Fruit fly (Drosophila melanogaster) whole organism, embryonic: ENCODE data around the gene sky.
A peak's percentile ranks its signal among the peaks of the same experiment; 100 is the strongest.

ENCODE experiments used
- Abd-B ChIP-seq: fragments of 200-800 bp; sonication (Bioruptor generic); optimal IDR thresholded peaks from 2 replicates; lab custom pipeline; 2018; ENCODE audit warnings: missing biosample characterization, mild to moderate bottlenecking, missing genetic modification characterization, moderate library complexity
- Ada2b ChIP-seq: fragments of 200-800 bp; sonication (Bioruptor generic); IDR thresholded peaks from 2 replicates; pipeline ENCODE4 v1.3.6; 2022; ENCODE audit warnings: missing biosample characterization, missing genetic modification characterization
- Atf-2 ChIP-seq: fragments of 200-800 bp; sonication (Bioruptor generic); optimal IDR thresholded peaks from 2 replicates; lab custom pipeline; 2016; ENCODE audit warnings: missing biosample characterization, missing genetic modification characterization
- BtbVII ChIP-seq: fragments of 200-800 bp; sonication (Bioruptor generic); optimal IDR thresholded peaks from 3 replicates; lab custom pipeline; 2017; ENCODE audit warnings: missing biosample characterization, mild to moderate bottlenecking, missing genetic modification characterization
- CG10366 ChIP-seq: fragments of 200-800 bp; sonication (Bioruptor generic); IDR thresholded peaks from 2 replicates; pipeline ENCODE4 v1.3.6; 2022; ENCODE audit warnings: missing biosample characterization, missing genetic modification characterization
- CG11560 ChIP-seq: fragments of 200-800 bp; sonication (Bioruptor generic); IDR thresholded peaks from 3 replicates; pipeline ENCODE4 v1.3.6; 2022; ENCODE audit warnings: missing biosample characterization, missing genetic modification characterization
- CG14050 ChIP-seq: fragments of 200-800 bp; sonication (Bioruptor generic); IDR thresholded peaks from 3 replicates; pipeline ENCODE4 v1.3.6; 2022; ENCODE audit warnings: missing biosample characterization, missing genetic modification characterization
- CG14965 ChIP-seq: fragments of 200-800 bp; sonication (Bioruptor generic); optimal IDR thresholded peaks from 2 replicates; lab custom pipeline; 2016; ENCODE audit warnings: missing biosample characterization, missing genetic modification characterization, borderline replicate concordance
- CG15269 ChIP-seq: fragments of 200-800 bp; sonication (Bioruptor generic); optimal IDR thresholded peaks from 2 replicates; lab custom pipeline; 2018; ENCODE audit warnings: missing biosample characterization, mild to moderate bottlenecking, missing genetic modification characterization, moderate library complexity
- CG17186 ChIP-seq: fragments of 200-800 bp; sonication (Bioruptor generic); optimal IDR thresholded peaks from 3 replicates; lab custom pipeline; 2017; ENCODE audit warnings: missing biosample characterization, missing genetic modification reagents, missing genetic modification characterization
- CG17612 ChIP-seq: fragments of 200-800 bp; sonication (Bioruptor generic); IDR thresholded peaks from 2 replicates; pipeline ENCODE4 v1.3.6; 2022; ENCODE audit warnings: missing biosample characterization, missing genetic modification characterization
- CG32532 ChIP-seq: fragments of 200-800 bp; sonication (Bioruptor generic); IDR thresholded peaks from 2 replicates; pipeline ENCODE4 v1.3.6; 2022; ENCODE audit warnings: missing biosample characterization, missing genetic modification characterization
- CG32767 ChIP-seq: fragments of 200-800 bp; sonication (Bioruptor generic); IDR thresholded peaks from 2 replicates; pipeline ENCODE4 v1.3.6; 2022; ENCODE audit warnings: missing biosample characterization, missing genetic modification characterization
- CG3281 ChIP-seq: fragments of 200-800 bp; sonication (Bioruptor generic); optimal IDR thresholded peaks from 3 replicates; lab custom pipeline; 2017; ENCODE audit warnings: missing biosample characterization, mild to moderate bottlenecking, missing genetic modification characterization
- CG33557 ChIP-seq: fragments of 200-800 bp; sonication (Bioruptor generic); optimal IDR thresholded peaks from 2 replicates; lab custom pipeline; 2019; ENCODE audit warnings: missing biosample characterization, mild to moderate bottlenecking, missing genetic modification characterization, moderate library complexity
- CG34224 ChIP-seq: fragments of 200-800 bp; sonication (Bioruptor generic); IDR thresholded peaks from 3 replicates; pipeline ENCODE4 v1.3.6; 2022; ENCODE audit warnings: missing biosample characterization, missing genetic modification characterization; ENCODE audit not compliant: partially characterized antibody
- CG34376 ChIP-seq: fragments of 200-800 bp; sonication (Bioruptor generic); optimal IDR thresholded peaks from 2 replicates; lab custom pipeline; 2018; ENCODE audit warnings: missing biosample characterization, mild to moderate bottlenecking, missing genetic modification characterization
- CG34422 ChIP-seq: fragments of 200-800 bp; sonication (Bioruptor generic); IDR thresholded peaks from 3 replicates; pipeline ENCODE4 v1.3.6; 2022; ENCODE audit warnings: missing biosample characterization, missing genetic modification characterization
- CG4424 ChIP-seq: fragments of 200-800 bp; sonication (Bioruptor generic); optimal IDR thresholded peaks from 3 replicates; lab custom pipeline; 2016; ENCODE audit warnings: missing biosample characterization, missing genetic modification characterization
- CG5245 ChIP-seq: fragments of 200-800 bp; sonication (Bioruptor generic); optimal IDR thresholded peaks from 3 replicates; lab custom pipeline; 2016; ENCODE audit warnings: missing biosample characterization, missing genetic modification characterization
- CG6854 ChIP-seq: fragments of 200-800 bp; sonication (Bioruptor generic); optimal IDR thresholded peaks from 3 replicates; lab custom pipeline; 2017; ENCODE audit warnings: missing biosample characterization, mild to moderate bottlenecking, missing genetic modification characterization
- Chrac-16 ChIP-seq: fragments of 200-800 bp; sonication (Bioruptor generic); optimal IDR thresholded peaks from 3 replicates; lab custom pipeline; 2016; ENCODE audit warnings: missing biosample characterization, missing genetic modification characterization
- D19A ChIP-seq: fragments of 200-800 bp; optimal IDR thresholded peaks from 3 replicates; lab custom pipeline; 2019; ENCODE audit warnings: missing biosample characterization, mild to moderate bottlenecking, missing genetic modification characterization, moderate library complexity
- Fer2 ChIP-seq: fragments of 200-800 bp; sonication (Bioruptor generic); optimal IDR thresholded peaks from 2 replicates; lab custom pipeline; 2018; ENCODE audit warnings: missing biosample characterization, mild to moderate bottlenecking, missing genetic modification characterization, moderate library complexity
- Fer3 ChIP-seq: fragments of 200-800 bp; sonication (Bioruptor generic); optimal IDR thresholded peaks from 2 replicates; lab custom pipeline; 2018; ENCODE audit warnings: missing biosample characterization, mild to moderate bottlenecking, missing genetic modification characterization, moderate library complexity
- Gug ChIP-seq: fragments of 200-800 bp; sonication (Bioruptor generic); IDR thresholded peaks from 4 replicates; pipeline ENCODE4 v1.3.6; 2022; ENCODE audit warnings: missing biosample characterization, missing genetic modification characterization
- H2.0 ChIP-seq: fragments of 200-800 bp; sonication (Bioruptor generic); IDR thresholded peaks from 2 replicates; pipeline ENCODE4 v1.3.6; 2022; ENCODE audit warnings: missing biosample characterization, missing genetic modification characterization
- HLH4C ChIP-seq: fragments of 200-800 bp; sonication (Bioruptor generic); IDR thresholded peaks from 3 replicates; pipeline ENCODE4 v1.3.6; 2022; ENCODE audit warnings: missing biosample characterization, missing genetic modification characterization; ENCODE audit not compliant: partially characterized antibody
- HLHmδ ChIP-seq: fragments of 200-800 bp; sonication (Bioruptor generic); optimal IDR thresholded peaks from 2 replicates; lab custom pipeline; 2018; ENCODE audit warnings: missing biosample characterization, mild to moderate bottlenecking, missing genetic modification characterization, moderate library complexity
- Oaz ChIP-seq: fragments of 200-800 bp; sonication (Bioruptor generic); IDR thresholded peaks from 2 replicates; pipeline ENCODE4 v1.3.6; 2022; ENCODE audit warnings: missing biosample characterization, missing genetic modification characterization
- Oli ChIP-seq: fragments of 200-800 bp; sonication (Bioruptor generic); optimal IDR thresholded peaks from 2 replicates; lab custom pipeline; 2018; ENCODE audit warnings: missing biosample characterization, mild to moderate bottlenecking, missing genetic modification characterization, moderate library complexity
- PHDP ChIP-seq: fragments of 200-800 bp; sonication (Bioruptor generic); optimal IDR thresholded peaks from 3 replicates; lab custom pipeline; 2018; ENCODE audit warnings: missing biosample characterization, mild to moderate bottlenecking, missing genetic modification characterization, moderate library complexity
- Pdp1 ChIP-seq, 2 experiments: fragments of 200-800 bp; sonication (Bioruptor generic); optimal IDR thresholded peaks; 3 replicates each; lab custom pipeline; 2016; ENCODE audit warnings: missing biosample characterization in 2 of 2, missing genetic modification characterization in 2 of 2, mild to moderate bottlenecking in 1 of 2, moderate library complexity in 1 of 2
- ac ChIP-seq: fragments of 200-800 bp; sonication (Bioruptor generic); optimal IDR thresholded peaks from 3 replicates; lab custom pipeline; 2017; ENCODE audit warnings: missing biosample characterization, mild to moderate bottlenecking, missing genetic modification characterization
- bbx ChIP-seq: fragments of 200-800 bp; sonication (Bioruptor generic); IDR thresholded peaks from 2 replicates; pipeline ENCODE4 v1.3.6; 2022; ENCODE audit warnings: missing biosample characterization, missing genetic modification characterization; ENCODE audit not compliant: partially characterized antibody
- crp ChIP-seq, 2 experiments: fragments of 200-800 bp; sonication (Bioruptor generic); optimal IDR thresholded peaks; 2 replicates in 1 of 2; 3 replicates in 1 of 2; lab custom pipeline; 2017; ENCODE audit warnings: missing biosample characterization in 2 of 2, missing genetic modification characterization in 2 of 2, mild to moderate bottlenecking in 1 of 2, moderate library complexity in 1 of 2
- hb ChIP-seq: fragments of 200-800 bp; sonication (Bioruptor generic); IDR thresholded peaks from 3 replicates; pipeline ENCODE4 v1.3.6; 2022; ENCODE audit warnings: missing biosample characterization, missing genetic modification characterization; ENCODE audit not compliant: partially characterized antibody
- pb ChIP-seq: fragments of 200-800 bp; sonication (Bioruptor generic); optimal IDR thresholded peaks from 3 replicates; lab custom pipeline; 2016; ENCODE audit warnings: missing biosample characterization, missing genetic modification characterization
- pita ChIP-seq: fragments of 200-800 bp; sonication (Bioruptor generic); optimal IDR thresholded peaks from 2 replicates; lab custom pipeline; 2017; ENCODE audit warnings: missing biosample characterization, mild to moderate bottlenecking, missing genetic modification characterization
- prd ChIP-seq, 3 experiments: fragments of >200 bp in 2 of 3; fragments of 200-800 bp in 1 of 3; sonication (Bioruptor generic) in 1 of 3; optimal IDR thresholded peaks in 2 of 3; IDR thresholded peaks in 1 of 3; 2 replicates in 2 of 3; 3 replicates in 1 of 3; pipeline versions ENCODE4 v1.3.6 to Lab custom; 2017 to 2022; ENCODE audit warnings: missing biosample characterization in 1 of 3, missing genetic modification characterization in 1 of 3
- sima ChIP-seq: fragments of 200-800 bp; sonication (Bioruptor generic); optimal IDR thresholded peaks from 2 replicates; lab custom pipeline; 2016; ENCODE audit warnings: missing biosample characterization, missing genetic modification characterization
- sisA ChIP-seq: fragments of 200-800 bp; sonication (Bioruptor generic); IDR thresholded peaks from 2 replicates; pipeline ENCODE4 v1.3.6; 2022; ENCODE audit warnings: missing biosample characterization, missing genetic modification characterization
- sqz ChIP-seq: fragments of 200-800 bp; sonication (Bioruptor generic); optimal IDR thresholded peaks from 3 replicates; lab custom pipeline; 2018; ENCODE audit warnings: missing biosample characterization, mild to moderate bottlenecking, missing genetic modification characterization
- stc ChIP-seq: fragments of 200-800 bp; sonication (Bioruptor generic); IDR thresholded peaks from 2 replicates; pipeline ENCODE4 v1.3.6; 2022; ENCODE audit warnings: missing biosample characterization, missing genetic modification characterization
- vnd ChIP-seq: fragments of 200-800 bp; sonication (Bioruptor generic); IDR thresholded peaks from 3 replicates; pipeline ENCODE4 v1.3.6; 2022; ENCODE audit warnings: missing biosample characterization, missing genetic modification characterization; ENCODE audit not compliant: partially characterized antibody
- zen ChIP-seq: fragments of 200-800 bp; sonication (Bioruptor generic); optimal IDR thresholded peaks from 3 replicates; lab custom pipeline; 2018; ENCODE audit warnings: missing biosample characterization, mild to moderate bottlenecking, missing genetic modification characterization, moderate library complexity
- zfh2 ChIP-seq: fragments of 200-800 bp; sonication (Bioruptor generic); optimal IDR thresholded peaks from 2 replicates; lab custom pipeline; 2016; ENCODE audit warnings: missing biosample characterization, missing genetic modification characterization

Gene sky

DNA sequence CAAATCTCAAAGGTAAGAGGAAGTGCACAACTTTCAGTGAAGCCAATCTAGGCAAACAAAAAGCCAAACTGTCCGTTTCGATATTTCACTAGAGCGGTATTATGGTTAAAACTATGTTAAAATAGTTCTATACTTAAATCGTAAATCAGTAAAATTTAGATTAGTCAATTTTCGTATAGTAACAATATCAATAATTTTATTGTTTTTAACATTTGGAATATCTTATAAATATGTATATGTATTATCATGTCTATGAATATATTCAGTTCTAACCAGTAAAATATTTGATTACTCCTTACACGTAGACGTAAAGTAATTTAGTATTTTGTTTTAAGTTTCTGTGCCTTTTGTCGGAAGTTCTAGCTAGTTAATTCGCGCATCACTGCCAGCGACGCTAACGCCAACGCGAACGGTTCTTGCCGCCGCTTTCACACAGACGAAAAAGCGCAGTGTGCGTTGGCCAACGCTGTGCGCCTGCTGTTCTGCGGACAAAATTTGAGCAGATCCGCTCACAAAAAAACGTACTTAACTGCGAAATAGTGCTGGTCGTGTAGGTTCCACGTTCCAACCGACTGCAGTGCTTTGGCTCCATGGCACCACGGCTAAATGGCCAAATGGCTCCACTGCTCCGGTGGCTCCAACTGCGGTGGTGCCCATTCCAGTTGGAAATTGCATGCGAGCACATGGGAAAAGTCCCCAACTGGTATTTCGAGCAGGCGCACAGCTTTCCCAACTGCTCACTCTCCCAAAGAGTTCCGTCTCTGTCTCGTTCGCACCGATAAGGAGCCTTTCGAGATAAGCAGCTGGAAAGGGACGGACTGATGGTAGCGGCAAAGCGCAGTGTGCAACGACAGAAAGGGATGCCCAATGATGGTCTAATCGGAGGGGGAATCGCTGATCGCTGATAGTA is 95.3 kb downstream of the sky start (continued):
- TF ChIP-seq Ada2b = no peak
- TF ChIP-seq BtbVII (GFP tag; lab: Kevin White, UChicago) = no peak
- no peak for TF ChIP-seq CG5245 (GFP tag; lab: Kevin White, UChicago)
- no peak for TF ChIP-seq D19A (tag; lab: Kevin White, UChicago)
- peak; percentile 30 for TF ChIP-seq Oli (tag; lab: Kevin White, UChicago)
- TF ChIP-seq Pdp1 (GFP tag; optimal IDR thresholded peaks at IDR 0.05; lab: Kevin White, UChicago) = peak in 1 of 2 experiments; percentile 51
- no peak for TF ChIP-seq zen (tag; lab: Kevin White, UChicago)
- peak; percentile 83 for TF ChIP-seq CG34376 (GFP tag; lab: Kevin White, UChicago)
- no peak for TF ChIP-seq crp (GFP tag; optimal IDR thresholded peaks at IDR 0.05; lab: Kevin White, UChicago)
- TF ChIP-seq sima (GFP tag; lab: Kevin White, UChicago) = no peak
- TF ChIP-seq CG14965 (GFP tag; lab: Kevin White, UChicago) = no peak
- TF ChIP-seq CG10366 (GFP tag; lab: Robert Waterston, UW) = no peak
- TF ChIP-seq PHDP (tag; lab: Kevin White, UChicago) = no peak
- peak; percentile 55; the same call in 2 of the 3 replicates for TF ChIP-seq HLH4C (GFP tag; lab: Robert Waterston, UW)
- no peak for TF ChIP-seq Atf-2
- TF ChIP-seq Fer3 (tag; lab: Kevin White, UChicago) = no peak
- TF ChIP-seq HLHmδ (GFP tag; lab: Kevin White, UChicago) = peak; percentile 73
- no peak; the same call in 3 of the 4 replicates for TF ChIP-seq Gug (GFP tag; lab: Robert Waterston, UW)
- TF ChIP-seq CG6854 (GFP tag; lab: Kevin White, UChicago) = no peak
- TF ChIP-seq CG17186 (GFP tag; lab: Kevin White, UChicago) = no peak
- peak; percentile 33; the same call in 1 of the 2 replicates for TF ChIP-seq H2.0
- peak; percentile 91 for TF ChIP-seq sqz (GFP tag; lab: Kevin White, UChicago)
- TF ChIP-seq CG34224 (GFP tag; lab: Robert Waterston, UW) = 0 out of 3 replicates have a peak, but pooled peaks have one; percentile 9
- TF ChIP-seq Abd-B (GFP tag; lab: Kevin White, UChicago) = no peak
- no peak for TF ChIP-seq CG11560 (tag; lab: Robert Waterston, UW)
- TF ChIP-seq bbx (GFP tag; lab: Robert Waterston, UW) = peak; percentile 80
- TF ChIP-seq Chrac-16 (GFP tag; lab: Kevin White, UChicago) = no peak
- no peak for TF ChIP-seq pita (GFP tag; lab: Kevin White, UChicago)
- no peak for TF ChIP-seq ac (GFP tag; lab: Kevin White, UChicago)
- peak; percentile 51; the same call in 1 of the 3 replicates for TF ChIP-seq vnd (GFP tag; lab: Robert Waterston, UW)
- TF ChIP-seq Oaz (GFP tag; lab: Robert Waterston, UW) = peak; percentile 23; the same call in 1 of the 2 replicates
- peak; percentile 16; the same call in 1 of the 2 replicates for TF ChIP-seq stc (GFP tag; lab: Robert Waterston, UW)
- TF ChIP-seq CG15269 (tag; lab: Kevin White, UChicago) = no peak
- TF ChIP-seq sisA (GFP tag; lab: Robert Waterston, UW) = no peak
- no peak for TF ChIP-seq Fer2
- TF ChIP-seq CG17612 = no peak
- no peak for TF ChIP-seq CG32767 (GFP tag; lab: Robert Waterston, UW)
- TF ChIP-seq CG32532 (GFP tag; lab: Robert Waterston, UW) = peak; percentile 33; the same call in 1 of the 2 replicates
- TF ChIP-seq CG14050 (GFP tag; lab: Robert Waterston, UW) = no peak
- peak; percentile 32 for TF ChIP-seq CG4424 (GFP tag; lab: Kevin White, UChicago)
- no peak for TF ChIP-seq CG3281 (GFP tag; lab: Kevin White, UChicago)
- TF ChIP-seq CG34422 = peak; percentile 61; the same call in 1 of the 3 replicates
- TF ChIP-seq CG33557 (GFP tag; lab: Kevin White, UChicago) = no peak
- no peak for TF ChIP-seq zfh2 (GFP tag; lab: Kevin White, UChicago)
- no peak for TF ChIP-seq pb (GFP tag; lab: Kevin White, UChicago)
- no peak for TF ChIP-seq prd (optimal IDR thresholded peaks at IDR 0.05; lab: Kevin White, UChicago)
- no peak for TF ChIP-seq prd (GFP tag; IDR thresholded peaks at IDR 0.05; lab: Robert Waterston, UW)
- TF ChIP-seq hb = no peak
